Fruit fly (Drosophila melanogaster): ENCODE measurements around the gene Snm1.

DNA sequence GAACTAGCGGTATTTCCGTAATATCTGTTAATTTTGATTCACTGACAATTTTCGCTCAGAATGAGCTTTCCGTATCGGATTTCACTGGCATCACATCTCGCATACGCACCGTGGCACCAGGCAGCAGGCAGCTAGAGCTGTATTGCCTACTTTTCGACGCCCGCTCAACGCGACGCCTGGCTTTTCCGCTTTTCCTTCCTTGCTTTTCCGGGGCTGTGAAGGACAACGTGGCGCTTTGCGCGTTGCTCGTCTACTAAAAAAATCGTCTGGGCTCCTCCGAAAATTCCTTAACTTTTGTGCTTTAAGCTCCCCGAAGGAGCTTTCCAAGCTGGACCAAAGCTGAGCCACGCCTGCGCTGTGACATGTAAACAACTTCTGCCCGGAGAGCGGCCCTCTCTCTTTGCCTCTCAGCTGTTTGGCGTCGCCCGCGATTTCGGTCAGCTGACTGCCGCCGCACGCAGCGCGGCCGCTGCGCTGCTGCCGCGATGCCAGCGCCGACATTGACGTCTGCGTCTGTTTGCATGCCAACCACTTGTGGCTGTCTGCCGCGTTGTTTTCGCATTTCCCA is 31.7 kb upstream of the Snm1 start, which contains the start of the genes CG43845 and Nmdar1:
- TF ChIP-seq toe (GFP tag; optimal IDR thresholded peaks at IDR 0.05), result no peak
- no peak for TF ChIP-seq CG33017 (tag; optimal IDR thresholded peaks at IDR 0.05)
- no peak for TF ChIP-seq CG14711 (tag; optimal IDR thresholded peaks at IDR 0.05)
- no peak for TF ChIP-seq Mnt (GFP tag; optimal IDR thresholded peaks at IDR 0.05)
- no peak for TF ChIP-seq kay (GFP tag; ENCODE audit: borderline replicate concordance)
- TF ChIP-seq CG5204 (GFP tag; optimal IDR thresholded peaks at IDR 0.05), result no peak
- TF ChIP-seq Hr96 (GFP tag; optimal IDR thresholded peaks at IDR 0.05), result no peak
- no peak for TF ChIP-seq Crg-1 (GFP tag; optimal IDR thresholded peaks at IDR 0.05)
- no peak for TF ChIP-seq CG7101 (tag; optimal IDR thresholded peaks at IDR 0.05)
- TF ChIP-seq CG1620 (GFP tag; optimal IDR thresholded peaks at IDR 0.05), result no peak
- no peak for TF ChIP-seq CG11617 (GFP tag; optimal IDR thresholded peaks at IDR 0.05)
- no peak for TF ChIP-seq CG7045 (GFP tag; optimal IDR thresholded peaks at IDR 0.05)

All from whole organism, adult.